Worm (Caenorhabditis elegans) whole organism, L4/young adult: ENCODE measurements around the gene ceh-92.

Source experiments
- dao-5 ChIP-seq: sonication (generic microtip); optimal IDR thresholded peaks from 2 replicates; lab custom pipeline; 2016; ENCODE audit warnings: missing genotype, missing genetic modification characterization, moderate library complexity, missing compliant biosample characterization
- him-1 ChIP-seq: sonication (generic microtip); optimal IDR thresholded peaks from 2 replicates; lab custom pipeline; 2016; ENCODE audit warnings: missing genotype, missing genetic modification reagents, missing genetic modification characterization, missing compliant biosample characterization

DNA sequence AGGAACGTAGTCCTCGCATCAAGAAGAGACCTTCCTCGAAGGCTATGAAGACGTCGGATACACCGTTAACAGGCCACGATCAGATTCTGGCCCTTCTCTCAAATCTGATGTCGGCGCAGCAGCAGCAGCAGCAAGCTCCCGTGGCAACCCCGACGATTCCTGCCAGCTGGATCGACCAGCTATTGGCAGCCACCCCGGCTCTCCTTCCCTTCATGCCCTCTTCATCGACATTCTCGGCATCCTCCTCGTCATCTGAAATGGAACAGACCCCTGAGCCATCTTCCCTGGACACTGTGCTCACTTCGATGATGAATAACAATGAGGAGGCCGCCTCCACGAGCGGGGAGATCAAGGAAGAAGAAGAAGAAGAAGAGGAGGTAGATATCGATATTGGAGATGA, 19.8 kb upstream of the ceh-92 start:
- no peak for TF ChIP-seq him-1 (tag; lab: Kevin White, UChicago)
- TF ChIP-seq dao-5 (tag; lab: Kevin White, UChicago): no peak
